Worm (Caenorhabditis elegans): ENCODE results near the gene mrpl-55.

ce11 chrIV:396373-396772 lies 47.4 kb upstream of the mrpl-55 start, which contains the start of gene rrp-8:
- no peak for TF ChIP-seq zim-3 (tag; optimal IDR thresholded peaks at IDR 0.05)
- TF ChIP-seq F49E8.2 (tag; optimal IDR thresholded peaks at IDR 0.05; ENCODE audit: insufficient read depth): no peak
- TF ChIP-seq unc-62 (GFP tag; optimal IDR thresholded peaks at IDR 0.05): no peak
- TF ChIP-seq rcor-1 (GFP tag; IDR thresholded peaks at IDR 0.05): no peak
- no peak for TF ChIP-seq C17E4.6 (GFP tag; IDR thresholded peaks at IDR 0.05)
- no peak for TF ChIP-seq snpc-4 (GFP tag; optimal IDR thresholded peaks at IDR 0.05)
- no peak for TF ChIP-seq snpc-4 (tag; optimal IDR thresholded peaks at IDR 0.05)
- no peak for TF ChIP-seq ama-1 (optimal IDR thresholded peaks at IDR 0.05)
- no peak for TF ChIP-seq ama-1 (GFP tag; optimal IDR thresholded peaks at IDR 0.05)
- no peak for TF ChIP-seq atf-7 (tag; optimal IDR thresholded peaks at IDR 0.05)
- TF ChIP-seq attf-6 (GFP tag; IDR thresholded peaks at IDR 0.05): no peak
- peak; percentile 61; the same call in 1 of the 2 replicates for TF ChIP-seq ekl-4 (GFP tag; IDR thresholded peaks at IDR 0.05)
- no peak for TF ChIP-seq ztf-22 (GFP tag; optimal IDR thresholded peaks at IDR 0.05)
- no peak for TF ChIP-seq let-526 (GFP tag; IDR thresholded peaks at IDR 0.05)
